Worm (Caenorhabditis elegans): Measurements from ENCODE around the gene K02E10.4.

DNA sequence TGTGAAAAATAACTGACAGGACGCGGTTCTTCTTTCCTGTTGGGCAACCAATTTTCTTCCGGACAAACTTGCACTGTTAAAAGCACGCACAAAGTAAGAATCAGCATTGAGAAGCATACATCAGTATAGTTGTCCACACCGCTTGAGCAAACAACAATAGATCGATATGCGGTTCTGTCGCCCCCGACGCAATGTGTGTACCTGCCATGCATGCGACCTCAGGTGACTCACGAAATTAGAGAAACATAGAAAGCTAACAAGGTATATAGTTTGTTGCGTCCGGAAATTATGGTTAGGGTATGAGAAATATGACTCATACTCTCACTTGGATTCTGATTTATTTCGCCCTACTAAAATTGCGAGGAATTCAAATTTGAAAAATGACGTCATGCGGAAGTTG lies 441 bp upstream of the K02E10.4 start, which contains the start of gene K02E10.6:
- no peak for TF ChIP-seq Y56A3A.18 (GFP tag; IDR thresholded peaks at IDR 0.05)
- no peak for TF ChIP-seq ceh-79 (tag; optimal IDR thresholded peaks at IDR 0.05)
- TF ChIP-seq rec-8 (tag; optimal IDR thresholded peaks at IDR 0.05) = no peak
- no peak for TF ChIP-seq F10E7.11 (tag; optimal IDR thresholded peaks at IDR 0.05)
- no peak for TF ChIP-seq zim-3 (tag; optimal IDR thresholded peaks at IDR 0.05)
- TF ChIP-seq F52B5.7 (tag; optimal IDR thresholded peaks at IDR 0.05) = no peak
- no peak for TF ChIP-seq him-1 (tag; optimal IDR thresholded peaks at IDR 0.05)
- TF ChIP-seq snpc-4 (GFP tag; optimal IDR thresholded peaks at IDR 0.05) = no peak
- no peak for TF ChIP-seq snpc-4 (tag; optimal IDR thresholded peaks at IDR 0.05)
- no peak for TF ChIP-seq pha-4 (tag; optimal IDR thresholded peaks at IDR 0.05)
- TF ChIP-seq nfya-1 (tag; optimal IDR thresholded peaks at IDR 0.05; ENCODE audit: borderline replicate concordance, insufficient read depth) = no peak
- peak; percentile 41 for TF ChIP-seq nhr-80 (tag; optimal IDR thresholded peaks at IDR 0.05)
- no peak for TF ChIP-seq lir-1 (GFP tag; conservative IDR thresholded peaks at IDR 0.05)
- TF ChIP-seq ama-1 (optimal IDR thresholded peaks at IDR 0.05) = no peak
- TF ChIP-seq ama-1 (GFP tag; optimal IDR thresholded peaks at IDR 0.05) = no peak

Data from whole organism, young adult.